Fruit fly (Drosophila melanogaster) whole organism, embryonic: ENCODE measurements around the gene CG33703.

Source experiments
- Atf6 ChIP-seq: fragments of 200-800 bp; sonication (Bioruptor generic); IDR thresholded peaks from 2 replicates; pipeline ENCODE4 v1.3.6; 2022; ENCODE audit warnings: missing biosample characterization, missing genetic modification characterization
- CG10209 ChIP-seq: fragments of 200-800 bp; sonication (Bioruptor generic); optimal IDR thresholded peaks from 3 replicates; lab custom pipeline; 2017; ENCODE audit warnings: missing biosample characterization, mild to moderate bottlenecking, missing genetic modification characterization, missing genetic modification reagents
- CG11093 ChIP-seq: fragments of 200-800 bp; sonication (Bioruptor generic); IDR thresholded peaks from 3 replicates; pipeline ENCODE4 v1.3.6; 2022; ENCODE audit warnings: missing biosample characterization, missing genetic modification characterization
- CG13287 ChIP-seq: fragments of 200-800 bp; sonication (Bioruptor generic); IDR thresholded peaks from 2 replicates; pipeline ENCODE4 v1.3.6; 2022; ENCODE audit warnings: missing biosample characterization, missing genetic modification characterization; ENCODE audit not compliant: partially characterized antibody
- CG14050 ChIP-seq: fragments of 200-800 bp; sonication (Bioruptor generic); IDR thresholded peaks from 3 replicates; pipeline ENCODE4 v1.3.6; 2022; ENCODE audit warnings: missing biosample characterization, missing genetic modification characterization
- CG14965 ChIP-seq: fragments of 200-800 bp; sonication (Bioruptor generic); optimal IDR thresholded peaks from 2 replicates; lab custom pipeline; 2016; ENCODE audit warnings: missing biosample characterization, missing genetic modification characterization, borderline replicate concordance
- CG1529 ChIP-seq: fragments of 200-800 bp; sonication (Bioruptor generic); optimal IDR thresholded peaks from 3 replicates; lab custom pipeline; 2018; ENCODE audit warnings: missing biosample characterization, missing genetic modification characterization
- CG1832 ChIP-seq: fragments of 200-800 bp; sonication (Bioruptor generic); optimal IDR thresholded peaks from 2 replicates; lab custom pipeline; 2017; ENCODE audit warnings: missing biosample characterization, mild to moderate bottlenecking, missing genetic modification characterization, inconsistent platforms
- CG18619 ChIP-seq: fragments of 200-800 bp; sonication (Bioruptor generic); optimal IDR thresholded peaks from 3 replicates; lab custom pipeline; 2017; ENCODE audit warnings: missing biosample characterization, mild to moderate bottlenecking, missing genetic modification characterization
- CG2889 ChIP-seq: fragments of 200-800 bp; sonication (Bioruptor generic); IDR thresholded peaks from 3 replicates; pipeline ENCODE4 v1.3.6; 2022; ENCODE audit warnings: missing biosample characterization, missing genetic modification characterization
- CG32532 ChIP-seq: fragments of 200-800 bp; sonication (Bioruptor generic); IDR thresholded peaks from 2 replicates; pipeline ENCODE4 v1.3.6; 2022; ENCODE audit warnings: missing biosample characterization, missing genetic modification characterization
- CG33557 ChIP-seq: fragments of 200-800 bp; sonication (Bioruptor generic); optimal IDR thresholded peaks from 2 replicates; lab custom pipeline; 2019; ENCODE audit warnings: missing biosample characterization, mild to moderate bottlenecking, missing genetic modification characterization, moderate library complexity
- CG34224 ChIP-seq: fragments of 200-800 bp; sonication (Bioruptor generic); IDR thresholded peaks from 3 replicates; pipeline ENCODE4 v1.3.6; 2022; ENCODE audit warnings: missing biosample characterization, missing genetic modification characterization; ENCODE audit not compliant: partially characterized antibody
- CG3847 ChIP-seq: fragments of 200-800 bp; sonication (Bioruptor generic); IDR thresholded peaks from 2 replicates; pipeline ENCODE4 v1.3.6; 2022; ENCODE audit warnings: missing biosample characterization, missing genetic modification characterization
- CG4730 ChIP-seq: fragments of 200-800 bp; sonication (Bioruptor generic); IDR thresholded peaks from 2 replicates; pipeline ENCODE4 v1.3.6; 2022; ENCODE audit warnings: missing biosample characterization, missing genetic modification characterization
- CG6254 ChIP-seq: fragments of 200-800 bp; sonication (Bioruptor generic); optimal IDR thresholded peaks from 3 replicates; lab custom pipeline; 2017; ENCODE audit warnings: mild to moderate bottlenecking, missing biosample characterization, missing genetic modification reagents, missing genetic modification characterization
- CG9609 ChIP-seq: fragments of 200-800 bp; sonication (Bioruptor generic); optimal IDR thresholded peaks from 3 replicates; lab custom pipeline; 2016; ENCODE audit warnings: missing biosample characterization, missing genetic modification characterization
- CG9797 ChIP-seq: fragments of 200-800 bp; sonication (Bioruptor generic); optimal IDR thresholded peaks from 3 replicates; lab custom pipeline; 2018; ENCODE audit warnings: missing biosample characterization, mild to moderate bottlenecking, missing genetic modification characterization
- D ChIP-seq, 2 experiments: fragments of 200-800 bp in 1 of 2; fragments of >200 bp in 1 of 2; sonication (Bioruptor generic) in 1 of 2; optimal IDR thresholded peaks; 2 replicates in 1 of 2; 3 replicates in 1 of 2; lab custom pipeline; 2017; ENCODE audit warnings: mild to moderate bottlenecking in 1 of 2, missing biosample characterization in 1 of 2, missing genetic modification characterization in 1 of 2, missing genetic modification reagents in 1 of 2
- D19A ChIP-seq: fragments of 200-800 bp; optimal IDR thresholded peaks from 3 replicates; lab custom pipeline; 2019; ENCODE audit warnings: missing biosample characterization, mild to moderate bottlenecking, missing genetic modification characterization, moderate library complexity
- Fer2 ChIP-seq: fragments of 200-800 bp; sonication (Bioruptor generic); optimal IDR thresholded peaks from 2 replicates; lab custom pipeline; 2018; ENCODE audit warnings: missing biosample characterization, mild to moderate bottlenecking, missing genetic modification characterization, moderate library complexity
- GATAe ChIP-seq: fragments of 200-800 bp; sonication (Bioruptor generic); conservative IDR thresholded peaks from 2 replicates; pipeline ENCODE4 v1.3.6; 2022; ENCODE audit warnings: missing biosample characterization, missing genetic modification characterization
- Hr51 ChIP-seq, 2 experiments: fragments of 200-800 bp; sonication (Bioruptor generic); optimal IDR thresholded peaks; 2 replicates in 1 of 2; 3 replicates in 1 of 2; lab custom pipeline; 2016 to 2018; ENCODE audit warnings: missing biosample characterization in 2 of 2, missing genetic modification characterization in 2 of 2, mild to moderate bottlenecking in 1 of 2, moderate library complexity in 1 of 2
- Max ChIP-seq: fragments of 200-800 bp; sonication (Bioruptor generic); optimal IDR thresholded peaks from 2 replicates; lab custom pipeline; 2016; ENCODE audit warnings: missing biosample characterization, mild to moderate bottlenecking, missing genetic modification characterization
- Med ChIP-seq: fragments of 200-800 bp; sonication (Bioruptor generic); peaks from one replicate; lab custom pipeline; 2016; ENCODE audit warnings: missing biosample characterization, missing genetic modification characterization, mild to moderate bottlenecking, inconsistent platforms, moderate library complexity
- Mes4 ChIP-seq: fragments of 200-800 bp; sonication (Bioruptor generic); optimal IDR thresholded peaks from 2 replicates; lab custom pipeline; 2016; ENCODE audit warnings: missing biosample characterization, missing genetic modification characterization
- Myb ChIP-seq: fragments of 200-800 bp; sonication (Bioruptor generic); optimal IDR thresholded peaks from 2 replicates; lab custom pipeline; 2016; ENCODE audit warnings: missing biosample characterization, missing genetic modification characterization
- NfI ChIP-seq: fragments of 200-800 bp; sonication (Bioruptor generic); optimal IDR thresholded peaks from 3 replicates; lab custom pipeline; 2018; ENCODE audit warnings: missing biosample characterization, mild to moderate bottlenecking, missing genetic modification characterization, moderate library complexity
- Tbp ChIP-seq: fragments of >200 bp; optimal IDR thresholded peaks from 2 replicates; lab custom pipeline; 2018; ENCODE audit warnings: missing biosample characterization, missing genetic modification characterization
- ac ChIP-seq: fragments of 200-800 bp; sonication (Bioruptor generic); optimal IDR thresholded peaks from 3 replicates; lab custom pipeline; 2017; ENCODE audit warnings: missing biosample characterization, mild to moderate bottlenecking, missing genetic modification characterization
- al ChIP-seq: fragments of 200-800 bp; sonication (Bioruptor generic); IDR thresholded peaks from 2 replicates; pipeline ENCODE4 v1.3.6; 2022; ENCODE audit warnings: missing biosample characterization, missing genetic modification characterization
- bcd ChIP-seq: fragments of 200-800 bp; sonication (Bioruptor generic); optimal IDR thresholded peaks from 2 replicates; lab custom pipeline; 2017; ENCODE audit warnings: missing biosample characterization, mild to moderate bottlenecking, missing genetic modification characterization
- cad ChIP-seq: fragments of >200 bp; optimal IDR thresholded peaks from 2 replicates; lab custom pipeline; 2017; ENCODE audit warnings: missing biosample characterization, missing genetic modification characterization
- cas ChIP-seq: fragments of 200-800 bp; sonication (Bioruptor generic); IDR thresholded peaks from 2 replicates; pipeline ENCODE4 v1.3.6; 2022; ENCODE audit warnings: missing biosample characterization, missing genetic modification characterization
- danr ChIP-seq: fragments of 200-800 bp; sonication (Bioruptor generic); IDR thresholded peaks from 2 replicates; pipeline ENCODE4 v1.3.6; 2022; ENCODE audit warnings: missing biosample characterization, missing genetic modification characterization
- dm ChIP-seq: fragments of 200-800 bp; sonication (Bioruptor generic); optimal IDR thresholded peaks from 3 replicates; lab custom pipeline; 2016; ENCODE audit warnings: missing biosample characterization, missing genetic modification characterization
- dmrt99B ChIP-seq: fragments of 200-800 bp; sonication (Bioruptor generic); optimal IDR thresholded peaks from 2 replicates; lab custom pipeline; 2018; ENCODE audit warnings: missing biosample characterization, mild to moderate bottlenecking, missing genetic modification characterization, moderate library complexity
- ham ChIP-seq: fragments of 200-800 bp; sonication (Bioruptor generic); IDR thresholded peaks from 2 replicates; pipeline ENCODE4 v1.3.6; 2022; ENCODE audit warnings: missing biosample characterization, missing genetic modification characterization
- lmd ChIP-seq: fragments of 200-800 bp; sonication (Bioruptor generic); IDR thresholded peaks from 2 replicates; pipeline ENCODE4 v1.3.6; 2022; ENCODE audit warnings: missing biosample characterization, missing genetic modification characterization
- nerfin-2 ChIP-seq: fragments of 200-800 bp; sonication (Bioruptor generic); IDR thresholded peaks from 2 replicates; pipeline ENCODE4 v1.3.6; 2022; ENCODE audit warnings: missing biosample characterization, missing genetic modification characterization; ENCODE audit not compliant: partially characterized antibody
- pho ChIP-seq: fragments of 200-800 bp; sonication (Bioruptor generic); optimal IDR thresholded peaks from 2 replicates; lab custom pipeline; 2016; ENCODE audit warnings: missing biosample characterization, missing genetic modification characterization
- phol ChIP-seq: fragments of 200-800 bp; sonication (Bioruptor generic); optimal IDR thresholded peaks from 3 replicates; lab custom pipeline; 2018; ENCODE audit warnings: missing biosample characterization, mild to moderate bottlenecking, missing genetic modification characterization, moderate library complexity
- pnt ChIP-seq: fragments of 200-800 bp; sonication (Bioruptor generic); optimal IDR thresholded peaks from 3 replicates; lab custom pipeline; 2016; ENCODE audit warnings: missing biosample characterization, missing genetic modification characterization
- prd ChIP-seq, 3 experiments: fragments of >200 bp in 2 of 3; fragments of 200-800 bp in 1 of 3; sonication (Bioruptor generic) in 1 of 3; optimal IDR thresholded peaks in 2 of 3; IDR thresholded peaks in 1 of 3; 2 replicates in 2 of 3; 3 replicates in 1 of 3; pipeline versions ENCODE4 v1.3.6 to Lab custom; 2017 to 2022; ENCODE audit warnings: missing biosample characterization in 1 of 3, missing genetic modification characterization in 1 of 3
- row ChIP-seq: fragments of 200-800 bp; sonication (Bioruptor generic); IDR thresholded peaks from 3 replicates; pipeline ENCODE4 v1.3.6; 2022; ENCODE audit warnings: missing biosample characterization, missing genetic modification characterization
- shn ChIP-seq: fragments of 200-800 bp; sonication (Bioruptor generic); optimal IDR thresholded peaks from 3 replicates; lab custom pipeline; 2016; ENCODE audit warnings: missing biosample characterization, missing genetic modification characterization
- sima ChIP-seq: fragments of 200-800 bp; sonication (Bioruptor generic); optimal IDR thresholded peaks from 2 replicates; lab custom pipeline; 2016; ENCODE audit warnings: missing biosample characterization, missing genetic modification characterization
- slp2 ChIP-seq: fragments of 200-800 bp; sonication (Bioruptor generic); optimal IDR thresholded peaks from 2 replicates; lab custom pipeline; 2016; ENCODE audit warnings: missing biosample characterization, missing genetic modification characterization
- sna ChIP-seq: fragments of 200-800 bp; sonication (Bioruptor generic); IDR thresholded peaks from 2 replicates; pipeline ENCODE4 v1.3.6; 2022; ENCODE audit warnings: missing biosample characterization, missing genetic modification characterization; ENCODE audit not compliant: partially characterized antibody
- sqz ChIP-seq: fragments of 200-800 bp; sonication (Bioruptor generic); optimal IDR thresholded peaks from 3 replicates; lab custom pipeline; 2018; ENCODE audit warnings: missing biosample characterization, mild to moderate bottlenecking, missing genetic modification characterization

CG33703 gene

DNA sequence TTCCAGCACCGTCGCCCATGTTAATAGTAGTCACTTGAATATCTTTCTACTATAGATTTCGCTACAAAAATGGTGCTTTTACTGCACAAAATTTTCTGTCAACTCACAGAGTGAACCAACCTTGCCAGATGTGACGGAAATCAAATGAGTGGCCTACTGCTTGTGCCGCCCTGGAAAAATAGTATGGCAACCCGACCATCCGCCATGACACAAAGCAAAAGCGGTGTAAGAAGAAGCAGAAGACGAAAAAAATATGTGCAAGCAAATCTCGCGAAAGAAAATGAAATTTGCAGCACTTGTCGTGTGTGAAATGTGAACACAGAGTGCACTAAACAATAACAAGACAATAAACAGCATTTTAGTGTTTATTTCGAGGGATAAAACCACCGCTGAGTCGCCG is 35.6 kb downstream of the CG33703 start, which contains the start of the genes Uch-L5 and Jarid2 (continued):
- TF ChIP-seq sqz (GFP tag; lab: Kevin White, UChicago): peak; percentile 77
- no peak for TF ChIP-seq al (GFP tag; lab: Robert Waterston, UW)
- peak; percentile 63 for TF ChIP-seq Myb (GFP tag; lab: Kevin White, UChicago)
- TF ChIP-seq CG11093 (GFP tag; lab: Robert Waterston, UW): no peak
- no peak for TF ChIP-seq cad
- peak; percentile 60 for TF ChIP-seq CG9797 (GFP tag; lab: Kevin White, UChicago)
- TF ChIP-seq shn (GFP tag; lab: Kevin White, UChicago): peak; percentile 46
- TF ChIP-seq pnt (GFP tag; lab: Kevin White, UChicago): peak; percentile 57
- TF ChIP-seq CG2889 (GFP tag; lab: Robert Waterston, UW): no peak
- TF ChIP-seq CG4730 (GFP tag; lab: Robert Waterston, UW): no peak
- no peak for TF ChIP-seq sima (GFP tag; lab: Kevin White, UChicago)
- TF ChIP-seq CG10209 (GFP tag; lab: Kevin White, UChicago): peak; percentile 15
- no peak for TF ChIP-seq sna (GFP tag; lab: Robert Waterston, UW)
- TF ChIP-seq dmrt99B (tag; lab: Kevin White, UChicago): no peak
- TF ChIP-seq nerfin-2 (GFP tag; lab: Robert Waterston, UW): no peak
- TF ChIP-seq Mes4: peak; percentile 14
- peak; percentile 60 for TF ChIP-seq NfI (GFP tag; lab: Kevin White, UChicago)
- TF ChIP-seq CG9609: peak; percentile 25
- no peak for TF ChIP-seq danr (GFP tag; lab: Robert Waterston, UW)
- no peak for TF ChIP-seq CG14050
- TF ChIP-seq CG18619 (GFP tag; lab: Kevin White, UChicago): peak; percentile 6
- no peak for TF ChIP-seq cas
- peak; percentile 45 for TF ChIP-seq slp2 (GFP tag; lab: Kevin White, UChicago)
- peak; percentile 81 for TF ChIP-seq dm
- TF ChIP-seq Med: peak; percentile 94
- no peak for TF ChIP-seq ac (GFP tag; lab: Kevin White, UChicago)
- peak in 1 of 2 experiments; percentile 30 for TF ChIP-seq Hr51 (GFP tag; optimal IDR thresholded peaks at IDR 0.05; lab: Kevin White, UChicago)
- no peak for TF ChIP-seq GATAe (GFP tag; lab: Robert Waterston, UW)
- no peak for TF ChIP-seq CG6254
- peak; percentile 52 for TF ChIP-seq Max (GFP tag; lab: Kevin White, UChicago)
- no peak for TF ChIP-seq D19A (tag; lab: Kevin White, UChicago)
- TF ChIP-seq Fer2 (tag; lab: Kevin White, UChicago): no peak
- TF ChIP-seq D (optimal IDR thresholded peaks at IDR 0.05; lab: Kevin White, UChicago): no peak
- TF ChIP-seq D (GFP tag; optimal IDR thresholded peaks at IDR 0.05; lab: Kevin White, UChicago): no peak
- peak; percentile 7 for TF ChIP-seq CG33557 (GFP tag; lab: Kevin White, UChicago)
- TF ChIP-seq CG13287 (GFP tag; lab: Robert Waterston, UW): peak; percentile 33; the same call in 1 of the 2 replicates
- TF ChIP-seq row (GFP tag; lab: Robert Waterston, UW): peak; percentile 37; the same call in 2 of the 3 replicates
- no peak for TF ChIP-seq CG1529 (GFP tag; lab: Kevin White, UChicago)
- peak; percentile 100 for TF ChIP-seq phol (tag; lab: Kevin White, UChicago)
- peak; percentile 29; the same call in 1 of the 3 replicates for TF ChIP-seq CG34224 (GFP tag; lab: Robert Waterston, UW)
- TF ChIP-seq lmd (GFP tag; lab: Robert Waterston, UW): no peak; the same call in 1 of the 2 replicates
- TF ChIP-seq Tbp (GFP tag; lab: Kevin White, UChicago): no peak
- 0 out of 2 replicates have a peak, but pooled peaks have one; percentile 23 for TF ChIP-seq CG32532
- peak; percentile 86 for TF ChIP-seq CG3847
- no peak for TF ChIP-seq CG14965 (GFP tag; lab: Kevin White, UChicago)
- peak; percentile 52 for TF ChIP-seq bcd (GFP tag; lab: Kevin White, UChicago)
- TF ChIP-seq pho (GFP tag; lab: Kevin White, UChicago): peak; percentile 51
- no peak for TF ChIP-seq CG1832 (GFP tag; lab: Kevin White, UChicago)
- no peak for TF ChIP-seq ham (GFP tag; lab: Robert Waterston, UW)
- TF ChIP-seq prd (optimal IDR thresholded peaks at IDR 0.05; lab: Kevin White, UChicago): no peak
- 0 out of 3 replicates have a peak, but pooled peaks have one; percentile 27 for TF ChIP-seq prd (GFP tag; IDR thresholded peaks at IDR 0.05; lab: Robert Waterston, UW)
- no peak for TF ChIP-seq Atf6 (GFP tag; lab: Robert Waterston, UW)
